Worm (Caenorhabditis elegans) whole organism, L3 larva: ENCODE results near the gene hlh-6.

ENCODE experiments used
- R02D3.7 ChIP-seq: fragments of 150-350 bp; optimal IDR thresholded peaks from 2 replicates; lab custom pipeline; 2014; ENCODE audit warnings: missing biosample characterization, missing genetic modification characterization
- aly-2 ChIP-seq: fragments of 150-350 bp; optimal IDR thresholded peaks from 2 replicates; lab custom pipeline; 2014; ENCODE audit warnings: missing biosample characterization, missing genetic modification characterization
- ama-1 ChIP-seq: fragments of 150-350 bp; optimal IDR thresholded peaks from 2 replicates; lab custom pipeline; 2018
- ceh-16 ChIP-seq: sonication (generic microtip); optimal IDR thresholded peaks from 2 replicates; lab custom pipeline; 2017; ENCODE audit warnings: missing biosample characterization, missing genetic modification characterization
- ceh-28 ChIP-seq: fragments of 150-350 bp; optimal IDR thresholded peaks from 2 replicates; lab custom pipeline; 2014; ENCODE audit warnings: missing biosample characterization, missing genetic modification reagents, missing genetic modification characterization
- ceh-82 ChIP-seq: fragments of 150-350 bp; optimal IDR thresholded peaks from 2 replicates; lab custom pipeline; 2014; ENCODE audit warnings: missing biosample characterization, missing genetic modification characterization
- daf-12 ChIP-seq: fragments of 150-350 bp; optimal IDR thresholded peaks from 2 replicates; lab custom pipeline; 2014; ENCODE audit warnings: missing biosample characterization, missing genetic modification reagents, missing genetic modification characterization
- egl-27 ChIP-seq: sonication (generic microtip); optimal IDR thresholded peaks from 4 replicates; lab custom pipeline; 2017; ENCODE audit warnings: missing biosample characterization, missing genetic modification reagents, missing genetic modification characterization
- egl-5 ChIP-seq: fragments of 150-350 bp; optimal IDR thresholded peaks from 2 replicates; lab custom pipeline; 2017; ENCODE audit warnings: missing biosample characterization, missing genetic modification reagents, missing genetic modification characterization, inconsistent platforms
- elt-2 ChIP-seq: sonication (generic microtip); optimal IDR thresholded peaks from 2 replicates; lab custom pipeline; 2016; ENCODE audit warnings: missing genetic modification reagents, mild to moderate bottlenecking, missing genetic modification characterization, missing compliant biosample characterization
- elt-3 ChIP-seq, 3 experiments: fragments of 150-350 bp in 1 of 3; sonication (generic microtip) in 2 of 3; optimal IDR thresholded peaks; 2 replicates in 2 of 3; 4 replicates in 1 of 3; lab custom pipeline; 2014 to 2017; ENCODE audit warnings: missing biosample characterization in 3 of 3, missing genetic modification characterization in 3 of 3
- eor-1 ChIP-seq, 2 experiments: fragments of 150-350 bp; optimal IDR thresholded peaks; 2 replicates each; lab custom pipeline; 2014 to 2018; ENCODE audit warnings: missing biosample characterization in 2 of 2, missing genetic modification characterization in 2 of 2
- fkh-10 ChIP-seq: sonication (generic microtip); optimal IDR thresholded peaks from 2 replicates; lab custom pipeline; 2017; ENCODE audit warnings: missing biosample characterization, missing genetic modification reagents, missing genetic modification characterization
- fkh-2 ChIP-seq: fragments of 150-350 bp; optimal IDR thresholded peaks from 2 replicates; lab custom pipeline; 2014; ENCODE audit warnings: missing biosample characterization, missing genetic modification reagents, missing genetic modification characterization
- fos-1 ChIP-seq: fragments of 150-350 bp; optimal IDR thresholded peaks from 2 replicates; lab custom pipeline; 2014; ENCODE audit warnings: missing biosample characterization, missing genetic modification characterization
- hmg-11 ChIP-seq: sonication (generic microtip); optimal IDR thresholded peaks from 2 replicates; lab custom pipeline; 2016; ENCODE audit warnings: missing genetic modification characterization, missing compliant biosample characterization
- lin-15B ChIP-seq: fragments of 150-350 bp; optimal IDR thresholded peaks from 2 replicates; lab custom pipeline; 2014; ENCODE audit warnings: missing biosample characterization, missing genetic modification characterization
- lin-39 ChIP-seq: fragments of 150-350 bp; optimal IDR thresholded peaks from 2 replicates; lab custom pipeline; 2018; ENCODE audit warnings: missing biosample characterization, missing genetic modification reagents, missing genetic modification characterization
- mml-1 ChIP-seq: fragments of 150-350 bp; sonication (generic microtip); optimal IDR thresholded peaks from 3 replicates; lab custom pipeline; 2014; ENCODE audit warnings: missing biosample characterization, missing genetic modification characterization
- nfya-1 ChIP-seq: sonication (generic microtip); optimal IDR thresholded peaks from 2 replicates; lab custom pipeline; 2017; ENCODE audit warnings: missing genetic modification characterization, mild to moderate bottlenecking, missing compliant biosample characterization, antibody characterized with exemption, moderate library complexity; ENCODE audit not compliant: insufficient read depth
- nhr-11 ChIP-seq: fragments of 150-350 bp; optimal IDR thresholded peaks from 2 replicates; lab custom pipeline; 2014; ENCODE audit warnings: missing biosample characterization, missing genetic modification characterization
- nhr-23 ChIP-seq: fragments of 150-350 bp; optimal IDR thresholded peaks from 2 replicates; lab custom pipeline; 2014; ENCODE audit warnings: missing biosample characterization, missing genetic modification reagents, missing genetic modification characterization
- nhr-237 ChIP-seq: fragments of 150-350 bp; optimal IDR thresholded peaks from 2 replicates; lab custom pipeline; 2014; ENCODE audit warnings: missing biosample characterization, missing genetic modification characterization
- nhr-25 ChIP-seq: sonication (generic microtip); optimal IDR thresholded peaks from 2 replicates; lab custom pipeline; 2017; ENCODE audit warnings: missing biosample characterization, missing genetic modification characterization
- nhr-28 ChIP-seq: fragments of 150-350 bp; optimal IDR thresholded peaks from 2 replicates; lab custom pipeline; 2014; ENCODE audit warnings: missing biosample characterization, missing genetic modification characterization
- nhr-43 ChIP-seq: sonication (generic microtip); optimal IDR thresholded peaks from 2 replicates; lab custom pipeline; 2016; ENCODE audit warnings: mild to moderate bottlenecking, missing genetic modification characterization, missing compliant biosample characterization; ENCODE audit not compliant: poor library complexity, severe bottlenecking
- nhr-67 ChIP-seq: fragments of 150-350 bp; optimal IDR thresholded peaks from 2 replicates; lab custom pipeline; 2014; ENCODE audit warnings: missing biosample characterization, missing genetic modification characterization
- nhr-76 ChIP-seq: fragments of 150-350 bp; sonication (generic microtip); optimal IDR thresholded peaks from 5 replicates; lab custom pipeline; 2014; ENCODE audit warnings: missing biosample characterization, missing genetic modification characterization
- nhr-77 ChIP-seq: fragments of 150-350 bp; optimal IDR thresholded peaks from 2 replicates; lab custom pipeline; 2014; ENCODE audit warnings: missing biosample characterization, missing genetic modification characterization
- pha-4 ChIP-seq: fragments of 150-350 bp; optimal IDR thresholded peaks from 2 replicates; lab custom pipeline; 2014; ENCODE audit warnings: missing biosample characterization, missing genetic modification reagents, missing genetic modification characterization
- pqm-1 ChIP-seq: fragments of 150-350 bp; optimal IDR thresholded peaks from 2 replicates; lab custom pipeline; 2017; ENCODE audit warnings: missing biosample characterization, missing genetic modification characterization, inconsistent platforms
- sea-2 ChIP-seq: fragments of 150-350 bp; sonication (generic microtip); optimal IDR thresholded peaks from 4 replicates; lab custom pipeline; 2014; ENCODE audit warnings: missing biosample characterization, missing genetic modification reagents, missing genetic modification characterization
- skn-1 ChIP-seq: fragments of 150-350 bp; optimal IDR thresholded peaks from 2 replicates; lab custom pipeline; 2014; ENCODE audit warnings: missing biosample characterization, missing genetic modification characterization
- tbx-2 ChIP-seq: sonication (generic microtip); optimal IDR thresholded peaks from 2 replicates; lab custom pipeline; 2016; ENCODE audit warnings: mild to moderate bottlenecking, missing genetic modification characterization, missing compliant biosample characterization
- unc-39 ChIP-seq: sonication (generic microtip); optimal IDR thresholded peaks from 4 replicates; lab custom pipeline; 2017; ENCODE audit warnings: missing biosample characterization, missing genetic modification characterization
- unc-62 ChIP-seq: fragments of 150-350 bp; sonication (generic microtip); optimal IDR thresholded peaks from 4 replicates; lab custom pipeline; 2014; ENCODE audit warnings: missing biosample characterization, missing genetic modification reagents, missing genetic modification characterization
- zag-1 ChIP-seq: fragments of 150-350 bp; optimal IDR thresholded peaks from 2 replicates; lab custom pipeline; 2014; ENCODE audit warnings: missing biosample characterization, missing genetic modification characterization
- ztf-11 ChIP-seq: fragments of 150-350 bp; optimal IDR thresholded peaks from 2 replicates; lab custom pipeline; 2014; ENCODE audit warnings: missing biosample characterization, missing genetic modification characterization
- ztf-4 ChIP-seq: fragments of 150-350 bp; optimal IDR thresholded peaks from 2 replicates; lab custom pipeline; 2014; ENCODE audit warnings: missing biosample characterization, missing genetic modification characterization

hlh-6 gene

DNA sequence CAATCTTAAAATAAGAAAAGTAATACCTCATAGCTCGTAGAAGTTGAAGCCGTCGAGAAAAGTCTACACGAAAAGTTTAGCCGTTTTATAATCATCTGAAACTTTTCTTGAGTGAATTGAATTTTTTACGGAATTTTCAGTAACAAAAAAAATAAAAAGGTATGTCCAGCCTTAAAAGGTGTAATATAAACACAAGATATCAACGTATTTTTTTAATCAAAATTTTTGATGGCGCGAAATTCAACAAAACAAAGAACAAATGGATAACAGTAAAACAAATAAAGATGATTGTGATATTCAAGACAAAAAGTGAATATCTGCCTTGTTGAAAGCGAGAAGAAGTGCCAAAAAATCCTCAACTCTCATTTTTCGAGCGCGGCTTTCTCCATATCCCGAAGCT is 25.0 kb downstream of the hlh-6 start, which contains the start of gene eral-1:
Gene eral-1, minus strand, starts transcription at position 101 of the 400 bp plus-strand sequence.
- TF ChIP-seq elt-3 (tag; optimal IDR thresholded peaks at IDR 0.05; lab: Kevin White, UChicago) (no peak), lin-15B (tag; lab: Kevin White, UChicago) (no peak), pqm-1 (tag; lab: Kevin White, UChicago) (no peak), skn-1 (tag; lab: Kevin White, UChicago) (no peak), zag-1 (tag; lab: Kevin White, UChicago) (no peak), unc-39 (tag; lab: Kevin White, UChicago) (no peak), unc-62 (GFP tag; lab: Kevin White, UChicago) (no peak), nhr-11 (tag; lab: Kevin White, UChicago) (no peak), pha-4 (tag; lab: Kevin White, UChicago) (no peak), lin-39 (no peak), nfya-1 (tag; lab: Kevin White, UChicago) (no peak), nhr-76 (tag; lab: Kevin White, UChicago) (no peak), nhr-77 (tag; lab: Kevin White, UChicago) (no peak), nhr-67 (no peak)

DNA sequence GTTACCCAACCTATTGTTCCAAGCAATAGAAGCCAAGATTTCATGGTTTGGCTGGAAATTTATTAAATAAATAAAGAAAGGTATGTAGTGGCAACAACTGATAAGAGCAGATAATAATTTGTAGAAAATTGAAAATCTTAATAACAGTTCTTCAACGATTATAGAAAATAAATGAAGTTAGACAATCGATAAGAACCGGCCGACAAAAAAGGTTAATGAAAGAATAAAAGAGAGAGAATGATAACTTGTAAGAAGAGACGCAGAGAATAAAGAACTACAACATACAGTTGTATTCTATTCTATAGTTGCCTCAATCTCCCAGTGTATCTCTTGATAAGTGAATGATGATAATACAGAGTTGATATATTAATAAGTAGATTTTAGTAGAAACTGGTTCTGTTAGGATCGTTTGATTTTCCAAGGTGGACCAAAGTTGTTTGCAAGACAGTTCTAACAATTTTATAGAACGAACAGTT is 27.9 kb downstream of the hlh-6 start, which contains the start of gene ugt-58:
Gene ugt-58, minus strand, starts transcription at position 51 of the 476 bp plus-strand sequence.
- TF ChIP-seq eor-1 (tag; optimal IDR thresholded peaks at IDR 0.05; lab: Kevin White, UChicago), result no peak
- TF ChIP-seq ztf-11 (tag; lab: Kevin White, UChicago), result no peak
- no peak for TF ChIP-seq nhr-43 (tag; lab: Kevin White, UChicago)
- no peak for TF ChIP-seq egl-5 (tag; lab: Kevin White, UChicago)
- no peak for TF ChIP-seq ceh-16
- peak; percentile 66 for TF ChIP-seq elt-2 (tag; lab: Kevin White, UChicago)
- no peak for TF ChIP-seq fos-1 (tag; lab: Kevin White, UChicago)
- TF ChIP-seq nhr-23 (tag; lab: Kevin White, UChicago), result peak; percentile 57
- peak; percentile 64 for TF ChIP-seq ceh-28 (tag; lab: Kevin White, UChicago)
- TF ChIP-seq tbx-2 (tag; lab: Kevin White, UChicago), result no peak
- TF ChIP-seq R02D3.7, result no peak
- TF ChIP-seq mml-1, result no peak
- TF ChIP-seq ceh-82, result no peak
- TF ChIP-seq nhr-25 (tag; lab: Kevin White, UChicago), result peak; percentile 7
- TF ChIP-seq aly-2 (tag; lab: Kevin White, UChicago), result no peak
- TF ChIP-seq ztf-4, result no peak
- no peak for TF ChIP-seq nhr-237 (tag; lab: Kevin White, UChicago)
- TF ChIP-seq fkh-2 (tag; lab: Kevin White, UChicago), result no peak
- peak in 1 of 3 experiments; percentile 49 for TF ChIP-seq elt-3 (tag; optimal IDR thresholded peaks at IDR 0.05; lab: Kevin White, UChicago)
- peak; percentile 31 for TF ChIP-seq nhr-11 (tag; lab: Kevin White, UChicago)
- no peak for TF ChIP-seq unc-62 (GFP tag; lab: Kevin White, UChicago)
- no peak for TF ChIP-seq nhr-28
- no peak for TF ChIP-seq lin-39
- TF ChIP-seq nfya-1 (tag; lab: Kevin White, UChicago), result no peak
- no peak for TF ChIP-seq hmg-11 (tag; lab: Kevin White, UChicago)
- no peak for TF ChIP-seq ama-1 (lab: Kevin White, UChicago)
- no peak for TF ChIP-seq pha-4 (tag; lab: Kevin White, UChicago)
- TF ChIP-seq sea-2, result no peak
- TF ChIP-seq, all 47 proteins: peak for 6

DNA sequence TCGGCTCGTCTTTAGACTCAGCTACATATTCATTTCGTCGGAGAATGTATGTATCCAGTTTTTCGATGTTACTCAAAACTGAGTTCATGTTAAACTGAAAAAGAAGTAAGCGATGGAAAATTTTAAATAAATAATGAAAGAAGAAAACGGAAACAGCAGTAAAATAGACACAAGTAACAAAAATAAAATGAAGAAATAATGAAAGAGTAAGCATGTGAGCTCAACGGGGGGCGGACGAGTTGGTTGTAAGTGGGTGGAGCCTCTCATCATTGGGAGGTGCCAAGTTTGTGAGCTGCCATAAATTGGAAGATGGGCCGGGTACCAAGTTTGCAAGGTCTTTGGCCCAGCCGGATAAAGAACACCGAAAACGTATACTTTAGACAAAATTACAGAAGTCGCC is 31.2 kb downstream of the hlh-6 start, which contains the start of gene wee-1.1:
Gene wee-1.1, minus strand, starts transcription at position 101 of the 400 bp plus-strand sequence.
- TF ChIP-seq daf-12 (tag; lab: Kevin White, UChicago) (no peak), fkh-10 (GFP tag; lab: Kevin White, UChicago) (no peak), egl-27 (tag; lab: Kevin White, UChicago) (no peak), elt-2 (tag; lab: Kevin White, UChicago) (no peak)
